Worm (Caenorhabditis elegans) whole organism, early embryonic: ENCODE data around the gene M03B6.5.

Source experiments
- ama-1 ChIP-seq: fragments of 150-350 bp; optimal IDR thresholded peaks from 2 replicates; lab custom pipeline; 2014
- ets-7 ChIP-seq: sonication (generic microtip); optimal IDR thresholded peaks from 2 replicates; lab custom pipeline; 2016; ENCODE audit warnings: missing genotype, missing genetic modification characterization, missing compliant biosample characterization
- flt-1 ChIP-seq: fragments of 200-800 bp; sonication (Bioruptor generic); IDR thresholded peaks from 2 replicates; pipeline ENCODE4 v1.3.6; 2022; ENCODE audit warnings: missing genetic modification characterization, missing compliant biosample characterization
- hmbx-1 ChIP-seq: sonication (generic microtip); optimal IDR thresholded peaks from 2 replicates; lab custom pipeline; 2016; ENCODE audit warnings: mild to moderate bottlenecking, missing genetic modification characterization, missing compliant biosample characterization
- hnd-1 ChIP-seq: sonication (generic microtip); optimal IDR thresholded peaks from 2 replicates; lab custom pipeline; 2016; ENCODE audit warnings: missing genetic modification characterization, missing compliant biosample characterization

DNA sequence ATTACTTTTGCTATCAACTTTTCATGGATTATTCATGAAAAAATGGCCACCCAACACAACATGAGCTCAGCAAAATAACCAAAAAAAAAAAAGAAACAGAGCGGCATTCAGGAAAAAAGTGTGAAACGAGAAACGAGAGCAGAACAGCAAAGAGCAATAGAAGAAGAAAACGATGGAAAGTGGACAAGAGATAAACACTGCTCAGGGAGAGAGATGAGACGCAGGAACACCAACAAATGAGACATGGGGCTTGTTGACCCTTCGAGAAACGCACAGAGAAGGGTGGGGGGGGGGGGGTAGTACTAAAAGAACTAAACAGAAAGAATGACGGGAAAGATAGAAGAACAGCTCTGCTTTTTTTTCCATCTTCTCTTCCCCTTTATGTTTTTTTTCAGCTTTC lies 31.8 kb upstream of the M03B6.5 start:
- TF ChIP-seq hnd-1 (tag; lab: Kevin White, UChicago), result no peak
- TF ChIP-seq hmbx-1 (tag; lab: Kevin White, UChicago), result no peak
- TF ChIP-seq ama-1 (lab: Kevin White, UChicago), result no peak
- no peak for TF ChIP-seq ets-7 (tag; lab: Kevin White, UChicago)
- no peak for TF ChIP-seq flt-1 (GFP tag; lab: Robert Waterston, UW)
